Fruit fly (Drosophila melanogaster): ENCODE measurements around the gene GCC185.

- TF ChIP-seq rn (GFP tag; IDR thresholded peaks at IDR 0.05): no peak
- no peak for TF ChIP-seq CG12605 (GFP tag; IDR thresholded peaks at IDR 0.05)
- no peak for TF ChIP-seq fd96Ca (GFP tag; IDR thresholded peaks at IDR 0.05)
- TF ChIP-seq CG32121 (GFP tag; IDR thresholded peaks at IDR 0.05): no peak
- no peak for TF ChIP-seq gl (tag; optimal IDR thresholded peaks at IDR 0.05)
- no peak for TF ChIP-seq CG14655 (GFP tag; optimal IDR thresholded peaks at IDR 0.05)
- TF ChIP-seq CG9948 (tag; optimal IDR thresholded peaks at IDR 0.05): no peak
- TF ChIP-seq CG8159 (tag; optimal IDR thresholded peaks at IDR 0.05): no peak
- no peak for TF ChIP-seq CG10348 (GFP tag; IDR thresholded peaks at IDR 0.05)
- TF ChIP-seq CG13204 (GFP tag; optimal IDR thresholded peaks at IDR 0.05): peak; percentile 87
- TF ChIP-seq CG34367 (tag; optimal IDR thresholded peaks at IDR 0.05): no peak
- TF ChIP-seq D1 (tag; optimal IDR thresholded peaks at IDR 0.05): no peak
- TF ChIP-seq CG17806 (tag; optimal IDR thresholded peaks at IDR 0.05): no peak
Measured at dm6 chr3R:11989206-11989605, 21.4 kb upstream of the GCC185 start.
